Fruit fly (Drosophila melanogaster): ENCODE data around the gene Sec10.

Gene Sec10

DNA sequence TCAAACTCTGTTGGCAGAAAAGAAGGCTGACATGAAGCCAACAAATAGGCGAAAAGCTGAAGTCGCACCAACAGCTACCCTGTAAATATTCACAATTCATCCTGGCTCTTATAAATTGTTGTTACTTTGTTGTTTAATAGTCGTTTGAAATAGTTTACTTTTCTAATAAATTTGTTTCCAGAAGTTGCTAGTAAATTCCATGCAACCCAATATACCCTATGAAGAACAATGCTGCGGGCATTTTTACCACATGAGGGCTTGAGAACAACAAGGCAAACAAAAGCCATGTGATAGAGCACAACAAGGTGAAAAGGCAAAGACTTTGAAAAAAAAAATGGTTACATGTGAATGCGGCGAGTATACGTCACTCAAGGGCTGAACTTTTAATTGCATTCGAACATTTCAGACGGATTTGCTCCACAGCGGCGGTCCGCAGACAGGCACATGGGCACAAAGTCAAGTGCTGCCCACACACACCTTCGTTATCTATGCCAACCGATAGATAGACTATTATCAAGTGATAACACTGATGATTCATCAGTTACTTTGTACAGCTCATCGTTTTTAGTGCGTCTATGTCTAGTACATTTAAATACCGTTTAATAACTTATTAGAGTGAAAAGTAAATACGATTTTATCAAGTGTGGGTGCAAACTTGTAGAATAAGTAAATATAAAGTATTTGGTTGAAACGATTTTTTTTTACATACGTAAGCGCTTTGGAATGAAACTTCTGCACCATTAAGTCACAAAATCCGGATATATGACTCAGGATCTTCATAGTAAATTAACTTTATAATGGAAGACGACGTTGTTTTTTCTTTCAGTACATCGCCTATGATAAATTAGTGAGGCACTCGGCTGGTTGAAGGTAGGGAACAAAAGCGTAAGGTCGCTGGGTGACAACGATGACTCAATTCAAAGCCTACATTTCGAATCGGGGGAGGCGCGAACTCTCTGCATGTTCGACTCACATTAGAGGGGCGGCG is 35.3 kb upstream of the Sec10 start (continued):
- TF ChIP-seq CG15336 (GFP tag; IDR thresholded peaks at IDR 0.05) (peak; percentile 76), CG3919 (GFP tag; optimal IDR thresholded peaks at IDR 0.05) (peak; percentile 72), Eip78C (GFP tag) (peak; percentile 88), CG3032 (tag; optimal IDR thresholded peaks at IDR 0.05) (peak; percentile 45), Met (GFP tag; optimal IDR thresholded peaks at IDR 0.05) (peak; percentile 74), CG9139 (GFP tag; optimal IDR thresholded peaks at IDR 0.05) (no peak), ss (GFP tag; optimal IDR thresholded peaks at IDR 0.05) (peak in 1 of 2 experiments; percentile 21), CG11762 (GFP tag; optimal IDR thresholded peaks at IDR 0.05; ENCODE audit: insufficient read depth) (peak; percentile 31), Lpt (GFP tag; optimal IDR thresholded peaks at IDR 0.05) (peak; percentile 67), dsx (GFP tag; optimal IDR thresholded peaks at IDR 0.05; ENCODE audit: poor library complexity, severe bottlenecking) (peak; percentile 25), CG31627 (GFP tag; optimal IDR thresholded peaks at IDR 0.05) (peak; percentile 84), salr (GFP tag; optimal IDR thresholded peaks at IDR 0.05) (peak; percentile 33 to 66), CG16779 (tag; optimal IDR thresholded peaks at IDR 0.05) (no peak), CG34406 (GFP tag; optimal IDR thresholded peaks at IDR 0.05) (peak; percentile 53), Blimp-1 (GFP tag; optimal IDR thresholded peaks at IDR 0.05) (peak; percentile 4), CG6276 (GFP tag; optimal IDR thresholded peaks at IDR 0.05) (peak; percentile 43), spab (GFP tag; optimal IDR thresholded peaks at IDR 0.05) (peak; percentile 8), CG7368 (GFP tag; optimal IDR thresholded peaks at IDR 0.05) (peak; percentile 72), cyc (GFP tag; optimal IDR thresholded peaks at IDR 0.05) (peak; percentile 75), pdm3 (GFP tag; optimal IDR thresholded peaks at IDR 0.05) (peak; percentile 76), Sox102F (GFP tag; optimal IDR thresholded peaks at IDR 0.05) (peak; percentile 58), Hr4 (GFP tag; optimal IDR thresholded peaks at IDR 0.05) (peak; percentile 68), CG10631 (GFP tag; optimal IDR thresholded peaks at IDR 0.05) (peak; percentile 66), esn (GFP tag; optimal IDR thresholded peaks at IDR 0.05) (peak; percentile 76), acj6 (GFP tag; optimal IDR thresholded peaks at IDR 0.05) (peak; percentile 75), Sox14 (GFP tag; optimal IDR thresholded peaks at IDR 0.05) (peak; percentile 89), Eip75B (GFP tag; optimal IDR thresholded peaks at IDR 0.05) (peak; percentile 52), CG6792 (GFP tag; optimal IDR thresholded peaks at IDR 0.05) (peak; percentile 41), Ets21C (GFP tag; optimal IDR thresholded peaks at IDR 0.05) (peak; percentile 60), lz (GFP tag; optimal IDR thresholded peaks at IDR 0.05) (peak; percentile 67), CG8632 (GFP tag; optimal IDR thresholded peaks at IDR 0.05) (peak; percentile 39), Eip93F (GFP tag; optimal IDR thresholded peaks at IDR 0.05) (no peak), CG6808 (GFP tag; optimal IDR thresholded peaks at IDR 0.05) (peak; percentile 18), fd59A (GFP tag; optimal IDR thresholded peaks at IDR 0.05) (peak; percentile 17), Gug (GFP tag; IDR thresholded peaks at IDR 0.05) (peak; percentile 74), CG6163 (GFP tag; IDR thresholded peaks at IDR 0.05) (peak; percentile 89), vri (GFP tag; optimal IDR thresholded peaks at IDR 0.05) (peak; percentile 65), CG11902 (GFP tag; optimal IDR thresholded peaks at IDR 0.05) (peak; percentile 41), OdsH (GFP tag; optimal IDR thresholded peaks at IDR 0.05) (peak; percentile 71), CG11294 (GFP tag; IDR thresholded peaks at IDR 0.05) (peak; percentile 57; the same call in 1 of the 2 replicates)
